Worm (Caenorhabditis elegans): ENCODE results near the gene prdx-2.

The prdx-2 gene

DNA sequence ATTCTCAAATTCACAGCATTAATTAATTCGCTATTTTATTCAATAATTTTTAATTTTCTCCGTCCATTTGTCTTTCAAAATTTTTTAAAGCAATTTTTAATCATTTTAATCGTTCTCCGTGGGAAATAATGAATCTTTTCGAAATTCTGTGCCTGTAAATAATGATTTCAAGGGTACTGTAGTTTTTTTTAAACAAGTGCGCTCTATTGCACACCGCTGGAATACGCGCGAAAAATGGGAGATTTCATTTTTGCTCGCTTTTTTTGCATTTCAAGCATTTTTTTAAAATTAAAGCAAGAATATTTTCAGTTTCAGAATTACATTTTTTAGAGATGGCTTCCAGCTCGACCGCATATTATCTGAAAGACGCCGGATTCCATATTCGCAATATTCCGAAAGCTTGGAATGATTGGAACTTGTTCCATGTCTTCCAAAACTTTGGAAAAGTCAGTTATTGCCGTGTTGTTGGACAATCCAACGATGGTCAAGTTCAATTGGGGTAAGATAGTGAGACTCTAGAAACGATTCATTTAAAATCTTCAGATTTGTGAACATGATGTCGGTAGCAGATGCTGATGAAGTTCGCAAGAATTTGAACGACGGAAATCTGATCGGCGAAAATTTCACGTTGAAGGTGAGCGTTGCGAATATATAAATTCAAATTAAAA is 43.1 kb downstream of the prdx-2 start, which contains the start of gene tofu-6:
Gene tofu-6 (plus strand): TSS at position 302 of the 668 bp plus-strand sequence.
- TF ChIP-seq che-1 (tag; optimal IDR thresholded peaks at IDR 0.05) (no peak), pha-2 (tag; optimal IDR thresholded peaks at IDR 0.05) (no peak), ahr-1 (tag; optimal IDR thresholded peaks at IDR 0.05) (no peak), Y22D7AL.16 (tag; optimal IDR thresholded peaks at IDR 0.05) (no peak), K02D7.2 (tag; optimal IDR thresholded peaks at IDR 0.05) (no peak), tbx-2 (tag; optimal IDR thresholded peaks at IDR 0.05) (no peak), ttx-3 (tag; optimal IDR thresholded peaks at IDR 0.05) (no peak), ceh-14 (tag; optimal IDR thresholded peaks at IDR 0.05) (no peak)

DNA sequence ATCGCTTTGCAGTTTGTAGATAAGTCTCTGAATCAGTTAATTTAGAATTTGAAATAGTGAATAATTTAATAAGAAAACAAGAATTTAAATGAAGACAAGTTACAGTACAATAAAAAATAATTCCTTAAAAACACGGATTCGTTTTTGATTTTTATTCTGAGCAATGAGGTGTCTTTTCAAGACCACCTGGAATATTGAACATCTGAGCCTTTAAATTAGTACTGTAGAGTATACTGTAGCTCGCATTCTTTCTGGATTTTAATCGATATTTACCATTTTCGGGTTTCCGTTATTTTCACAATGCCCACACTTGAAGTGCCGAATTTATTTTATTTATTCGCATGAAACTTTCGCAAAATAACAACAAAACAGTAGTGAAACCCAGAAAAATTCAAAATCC is 45.8 kb downstream of the prdx-2 start, which contains the start of gene F07F6.7:
Gene F07F6.7 (minus strand): TSS at position 27 of the 400 bp plus-strand sequence.
- TF ChIP-seq unc-3 (GFP tag; conservative IDR thresholded peaks at IDR 0.05) (no peak), unc-3 (tag; optimal IDR thresholded peaks at IDR 0.05) (no peak), hlh-6 (tag; optimal IDR thresholded peaks at IDR 0.05) (no peak), lin-11 (tag; optimal IDR thresholded peaks at IDR 0.05) (no peak), ceh-30 (tag; optimal IDR thresholded peaks at IDR 0.05) (no peak), ceh-31 (tag; optimal IDR thresholded peaks at IDR 0.05) (no peak), T23F11.4 (GFP tag; optimal IDR thresholded peaks at IDR 0.05) (no peak), fkh-6 (tag; optimal IDR thresholded peaks at IDR 0.05) (no peak), Y22D7AL.16 (tag; optimal IDR thresholded peaks at IDR 0.05) (no peak), madf-2 (tag; optimal IDR thresholded peaks at IDR 0.05) (no peak), pag-3 (tag; optimal IDR thresholded peaks at IDR 0.05; ENCODE audit: borderline replicate concordance) (no peak), K09A11.1 (tag; optimal IDR thresholded peaks at IDR 0.05; ENCODE audit: insufficient read depth) (no peak), ref-2 (tag; optimal IDR thresholded peaks at IDR 0.05) (no peak), sox-2 (GFP tag; IDR thresholded peaks at IDR 0.05) (no peak), unc-55 (GFP tag; optimal IDR thresholded peaks at IDR 0.05) (no peak), unc-86 (tag; optimal IDR thresholded peaks at IDR 0.05) (no peak)

DNA sequence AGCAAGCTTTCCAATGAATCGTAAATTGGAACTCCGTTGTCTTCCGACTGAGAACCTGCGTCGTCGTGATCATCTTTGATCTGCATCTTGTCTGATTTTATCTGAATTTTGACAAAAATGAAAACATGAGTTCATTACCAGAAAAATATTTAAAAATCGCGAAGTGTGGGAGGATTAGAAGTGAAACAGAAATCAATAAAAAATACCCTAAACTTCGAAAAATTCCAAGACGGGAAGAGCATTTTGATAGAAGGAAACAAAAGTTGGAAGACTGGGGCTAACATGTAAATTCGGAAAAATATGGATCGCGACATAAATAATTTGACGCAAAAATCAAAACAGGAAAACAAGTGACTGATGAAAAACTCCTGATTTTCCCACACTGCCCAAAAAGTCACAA is 47.6 kb downstream of the prdx-2 start, which contains the start of gene F07F6.8:
Gene F07F6.8 (minus strand): TSS at position 101 of the 400 bp plus-strand sequence.
- TF ChIP-seq ama-1 (optimal IDR thresholded peaks at IDR 0.05) (no peak), pag-3 (tag; optimal IDR thresholded peaks at IDR 0.05; ENCODE audit: borderline replicate concordance) (no peak), C08G9.2 (tag; optimal IDR thresholded peaks at IDR 0.05) (no peak), hlh-8 (tag; optimal IDR thresholded peaks at IDR 0.05) (no peak), ceh-48 (tag; optimal IDR thresholded peaks at IDR 0.05) (no peak), nfya-1 (tag; optimal IDR thresholded peaks at IDR 0.05) (no peak), tbx-2 (tag; optimal IDR thresholded peaks at IDR 0.05) (no peak), dmd-4 (tag; optimal IDR thresholded peaks at IDR 0.05; ENCODE audit: borderline replicate concordance) (no peak), C38D4.7 (GFP tag; optimal IDR thresholded peaks at IDR 0.05) (no peak), ceh-24 (tag; optimal IDR thresholded peaks at IDR 0.05) (no peak), fax-1 (tag; optimal IDR thresholded peaks at IDR 0.05) (no peak), sdc-2 (tag; optimal IDR thresholded peaks at IDR 0.05) (no peak), ztf-16 (tag; optimal IDR thresholded peaks at IDR 0.05) (no peak), ceh-2 (tag; optimal IDR thresholded peaks at IDR 0.05) (no peak), pax-1 (tag; optimal IDR thresholded peaks at IDR 0.05) (no peak), tbx-7 (tag; optimal IDR thresholded peaks at IDR 0.05) (no peak)

DNA sequence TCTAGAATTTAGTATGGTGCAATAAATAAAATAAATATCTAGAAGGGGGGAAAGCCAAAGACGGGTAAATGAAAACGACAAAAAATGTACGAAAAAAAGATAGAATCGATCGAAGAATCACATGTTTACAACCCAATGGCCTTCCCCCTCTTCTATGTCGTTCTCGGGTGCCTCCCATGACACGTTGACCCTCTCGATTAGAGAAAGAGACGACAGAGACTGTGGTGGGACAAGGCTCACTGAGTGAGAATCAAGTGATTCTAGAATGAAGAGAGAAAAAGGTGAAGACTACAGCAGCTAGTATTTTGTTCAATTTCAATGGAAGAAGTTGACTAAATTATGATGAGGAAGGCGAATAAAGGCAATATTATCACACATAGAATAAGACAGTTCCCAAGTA is 48.1 kb downstream of the prdx-2 start:
- TF ChIP-seq tbx-2 (tag; optimal IDR thresholded peaks at IDR 0.05) (peak; percentile 43), ceh-31 (tag; optimal IDR thresholded peaks at IDR 0.05) (peak; percentile 6), C38D4.7 (GFP tag; optimal IDR thresholded peaks at IDR 0.05) (no peak), hlh-8 (tag; optimal IDR thresholded peaks at IDR 0.05) (no peak), nfya-1 (tag; optimal IDR thresholded peaks at IDR 0.05) (peak; percentile 61), elt-2 (tag; optimal IDR thresholded peaks at IDR 0.05) (peak; percentile 74), unc-55 (GFP tag; optimal IDR thresholded peaks at IDR 0.05) (peak; percentile 33), hlh-30 (tag; optimal IDR thresholded peaks at IDR 0.05; ENCODE audit: insufficient read depth) (peak; percentile 95)

All from whole organism, late embryonic.